Worm (Caenorhabditis elegans): ENCODE results near the gene W09B6.4.

- no peak for TF ChIP-seq ztf-4 (tag; optimal IDR thresholded peaks at IDR 0.05)
- peak; percentile 92 for TF ChIP-seq elt-2 (tag; optimal IDR thresholded peaks at IDR 0.05)
- no peak for TF ChIP-seq unc-62 (GFP tag; optimal IDR thresholded peaks at IDR 0.05)
- TF ChIP-seq skn-1 (tag; optimal IDR thresholded peaks at IDR 0.05), result no peak
- no peak for TF ChIP-seq nhr-28 (tag; optimal IDR thresholded peaks at IDR 0.05)
- no peak for TF ChIP-seq fkh-2 (tag; optimal IDR thresholded peaks at IDR 0.05)
- TF ChIP-seq fkh-10 (GFP tag; optimal IDR thresholded peaks at IDR 0.05), result no peak
- no peak for TF ChIP-seq pha-4 (tag; optimal IDR thresholded peaks at IDR 0.05)
Measured at ce11 chrII:1159718-1160117, 19.1 kb upstream of the W09B6.4 start.

Measured in whole organism, L3 larva.